Fruit fly (Drosophila melanogaster) whole organism, prepupa: ENCODE results near the gene bc10.
A peak's percentile ranks its signal among the peaks of the same experiment; 100 is the strongest.

Source experiments
- Blimp-1 ChIP-seq: fragments of 200-800 bp; sonication (Bioruptor generic); optimal IDR thresholded peaks from 3 replicates; lab custom pipeline; 2017; ENCODE audit warnings: missing biosample characterization, missing genetic modification characterization, mild to moderate bottlenecking, moderate library complexity, missing genetic modification reagents
- CG10631 ChIP-seq: fragments of 200-800 bp; sonication (Bioruptor generic); optimal IDR thresholded peaks from 2 replicates; lab custom pipeline; 2016; ENCODE audit warnings: missing biosample characterization, missing genetic modification characterization
- CG11762 ChIP-seq: fragments of 200-800 bp; sonication (Bioruptor generic); optimal IDR thresholded peaks from 3 replicates; lab custom pipeline; 2016; ENCODE audit warnings: missing biosample characterization, missing genetic modification characterization; ENCODE audit not compliant: insufficient read depth
- CG11902 ChIP-seq: fragments of 200-800 bp; sonication (Bioruptor generic); optimal IDR thresholded peaks from 3 replicates; lab custom pipeline; 2016; ENCODE audit warnings: missing biosample characterization, missing genetic modification characterization
- CG15336 ChIP-seq: fragments of 200-800 bp; sonication (Bioruptor generic); IDR thresholded peaks from 2 replicates; pipeline ENCODE4 v1.3.6; 2022; ENCODE audit warnings: missing biosample characterization, missing genetic modification characterization
- CG16779 ChIP-seq: fragments of 200-800 bp; sonication (Bioruptor generic); optimal IDR thresholded peaks from 3 replicates; lab custom pipeline; 2017; ENCODE audit warnings: missing biosample characterization, mild to moderate bottlenecking, missing genetic modification characterization
- CG3032 ChIP-seq: fragments of 200-800 bp; optimal IDR thresholded peaks from 2 replicates; lab custom pipeline; 2019; ENCODE audit warnings: missing biosample characterization, mild to moderate bottlenecking, missing genetic modification characterization, moderate library complexity
- CG32006 ChIP-seq: fragments of 200-800 bp; sonication (Bioruptor generic); optimal IDR thresholded peaks from 3 replicates; lab custom pipeline; 2017; ENCODE audit warnings: missing biosample characterization, mild to moderate bottlenecking, missing genetic modification characterization
- CG34406 ChIP-seq: fragments of 200-800 bp; sonication (Bioruptor generic); optimal IDR thresholded peaks from 3 replicates; lab custom pipeline; 2016; ENCODE audit warnings: missing biosample characterization, missing genetic modification characterization
- CG3919 ChIP-seq: fragments of 200-800 bp; sonication (Bioruptor generic); optimal IDR thresholded peaks from 3 replicates; lab custom pipeline; 2016; ENCODE audit warnings: missing biosample characterization, missing genetic modification characterization
- CG4318 ChIP-seq: fragments of 200-800 bp; sonication (Bioruptor generic); optimal IDR thresholded peaks from 3 replicates; lab custom pipeline; 2017; ENCODE audit warnings: missing biosample characterization, mild to moderate bottlenecking, missing genetic modification characterization
- CG6163 ChIP-seq: fragments of 200-800 bp; sonication (Bioruptor generic); IDR thresholded peaks from 3 replicates; pipeline ENCODE4 v1.3.6; 2022; ENCODE audit warnings: missing biosample characterization, missing genetic modification characterization
- CG6276 ChIP-seq: fragments of 200-800 bp; sonication (Bioruptor generic); optimal IDR thresholded peaks from 2 replicates; lab custom pipeline; 2017; ENCODE audit warnings: missing biosample characterization, mild to moderate bottlenecking, missing genetic modification characterization
- CG6792 ChIP-seq: fragments of 200-800 bp; sonication (Bioruptor generic); optimal IDR thresholded peaks from 3 replicates; lab custom pipeline; 2016; ENCODE audit warnings: missing biosample characterization, missing genetic modification characterization
- CG6854 ChIP-seq: fragments of 200-800 bp; sonication (Bioruptor generic); optimal IDR thresholded peaks from 2 replicates; lab custom pipeline; 2017; ENCODE audit warnings: missing biosample characterization, mild to moderate bottlenecking, missing genetic modification characterization
- CG7368 ChIP-seq: fragments of 200-800 bp; sonication (Bioruptor generic); optimal IDR thresholded peaks from 3 replicates; lab custom pipeline; 2016; ENCODE audit warnings: missing biosample characterization, missing genetic modification characterization
- CG8119 ChIP-seq: fragments of 200-800 bp; sonication (Bioruptor generic); IDR thresholded peaks from 3 replicates; pipeline ENCODE4 v1.3.6; 2022; ENCODE audit warnings: missing biosample characterization, missing genetic modification characterization
- CG8632 ChIP-seq: fragments of 200-800 bp; sonication (Bioruptor generic); optimal IDR thresholded peaks from 3 replicates; lab custom pipeline; 2016; ENCODE audit warnings: missing biosample characterization, missing genetic modification characterization
- CG9139 ChIP-seq: fragments of 200-800 bp; sonication (Bioruptor generic); optimal IDR thresholded peaks from 3 replicates; lab custom pipeline; 2017; ENCODE audit warnings: missing biosample characterization, mild to moderate bottlenecking, missing genetic modification characterization
- Eip75B ChIP-seq: fragments of 200-800 bp; sonication (Bioruptor generic); optimal IDR thresholded peaks from 3 replicates; lab custom pipeline; 2016; ENCODE audit warnings: missing biosample characterization, missing genetic modification characterization
- Eip78C ChIP-seq: fragments of 200-800 bp; sonication (Bioruptor generic); peaks from one replicate; lab custom pipeline; 2016; ENCODE audit warnings: missing biosample characterization, missing genetic modification characterization
- Ets96B ChIP-seq: fragments of 200-800 bp; optimal IDR thresholded peaks from 2 replicates; lab custom pipeline; 2019; ENCODE audit warnings: missing biosample characterization, mild to moderate bottlenecking, missing genetic modification characterization, moderate library complexity
- Hr39 ChIP-seq: fragments of 200-800 bp; sonication (Bioruptor generic); optimal IDR thresholded peaks from 2 replicates; lab custom pipeline; 2016; ENCODE audit warnings: missing biosample characterization, missing genetic modification characterization
- Hr4 ChIP-seq: fragments of 200-800 bp; sonication (Bioruptor generic); optimal IDR thresholded peaks from 3 replicates; lab custom pipeline; 2016; ENCODE audit warnings: missing biosample characterization, missing genetic modification characterization
- Met ChIP-seq: fragments of 200-800 bp; sonication (Bioruptor generic); optimal IDR thresholded peaks from 3 replicates; lab custom pipeline; 2016; ENCODE audit warnings: missing biosample characterization, missing genetic modification characterization
- OdsH ChIP-seq: fragments of 200-800 bp; sonication (Bioruptor generic); optimal IDR thresholded peaks from 3 replicates; lab custom pipeline; 2016; ENCODE audit warnings: missing biosample characterization, missing genetic modification characterization
- Sox102F ChIP-seq: fragments of 200-800 bp; sonication (Bioruptor generic); optimal IDR thresholded peaks from 2 replicates; lab custom pipeline; 2016; ENCODE audit warnings: missing biosample characterization, mild to moderate bottlenecking, missing genetic modification characterization
- Sox14 ChIP-seq: fragments of 200-800 bp; sonication (Bioruptor generic); optimal IDR thresholded peaks from 3 replicates; lab custom pipeline; 2016; ENCODE audit warnings: missing biosample characterization, missing genetic modification characterization
- Sox15 ChIP-seq: fragments of 200-800 bp; sonication (Bioruptor generic); optimal IDR thresholded peaks from 3 replicates; lab custom pipeline; 2016; ENCODE audit warnings: missing biosample characterization, missing genetic modification characterization
- achi ChIP-seq: fragments of 200-800 bp; sonication (Bioruptor generic); optimal IDR thresholded peaks from 3 replicates; lab custom pipeline; 2016; ENCODE audit warnings: missing biosample characterization, missing genetic modification characterization
- acj6 ChIP-seq: fragments of 200-800 bp; sonication (Bioruptor generic); optimal IDR thresholded peaks from 3 replicates; lab custom pipeline; 2016; ENCODE audit warnings: missing biosample characterization, missing genetic modification characterization
- cyc ChIP-seq: fragments of 200-800 bp; sonication (Bioruptor generic); optimal IDR thresholded peaks from 3 replicates; lab custom pipeline; 2016; ENCODE audit warnings: missing biosample characterization, missing genetic modification characterization
- dac ChIP-seq: fragments of 200-800 bp; sonication (Bioruptor generic); optimal IDR thresholded peaks from 2 replicates; lab custom pipeline; 2017; ENCODE audit warnings: missing biosample characterization, mild to moderate bottlenecking, missing genetic modification characterization
- dsx ChIP-seq: fragments of 200-800 bp; optimal IDR thresholded peaks from 3 replicates; lab custom pipeline; 2019; ENCODE audit warnings: missing biosample characterization, mild to moderate bottlenecking, missing genetic modification characterization, moderate library complexity; ENCODE audit not compliant: poor library complexity, severe bottlenecking
- esn ChIP-seq: fragments of 200-800 bp; sonication (Bioruptor generic); optimal IDR thresholded peaks from 2 replicates; lab custom pipeline; 2016; ENCODE audit warnings: missing biosample characterization, mild to moderate bottlenecking, missing genetic modification characterization, moderate library complexity
- fd59A ChIP-seq: fragments of 200-800 bp; sonication (Bioruptor generic); optimal IDR thresholded peaks from 2 replicates; lab custom pipeline; 2017; ENCODE audit warnings: missing biosample characterization, mild to moderate bottlenecking, missing genetic modification characterization, missing genetic modification reagents
- fd85E ChIP-seq: fragments of 200-800 bp; sonication (Bioruptor generic); optimal IDR thresholded peaks from 3 replicates; lab custom pipeline; 2016; ENCODE audit warnings: missing biosample characterization, missing genetic modification characterization
- fkh ChIP-seq: fragments of 200-800 bp; sonication (Bioruptor generic); optimal IDR thresholded peaks from 3 replicates; lab custom pipeline; 2017; ENCODE audit warnings: missing biosample characterization, mild to moderate bottlenecking, missing genetic modification characterization, moderate library complexity
- lz ChIP-seq: fragments of 200-800 bp; sonication (Bioruptor generic); optimal IDR thresholded peaks from 3 replicates; lab custom pipeline; 2016; ENCODE audit warnings: missing biosample characterization, missing genetic modification characterization
- net ChIP-seq: fragments of 200-800 bp; sonication (Bioruptor generic); optimal IDR thresholded peaks from 3 replicates; lab custom pipeline; 2016; ENCODE audit warnings: missing biosample characterization, missing genetic modification characterization
- pdm3 ChIP-seq: fragments of 200-800 bp; sonication (Bioruptor generic); optimal IDR thresholded peaks from 3 replicates; lab custom pipeline; 2016; ENCODE audit warnings: missing biosample characterization, missing genetic modification characterization
- salr ChIP-seq, 2 experiments: fragments of 200-800 bp; sonication (Bioruptor generic); optimal IDR thresholded peaks; 3 replicates each; lab custom pipeline; 2016 to 2018; ENCODE audit warnings: missing biosample characterization in 2 of 2, missing genetic modification characterization in 2 of 2, mild to moderate bottlenecking in 1 of 2
- spab ChIP-seq: fragments of 200-800 bp; sonication (Bioruptor generic); optimal IDR thresholded peaks from 2 replicates; lab custom pipeline; 2017; ENCODE audit warnings: missing biosample characterization, mild to moderate bottlenecking, missing genetic modification characterization, missing genetic modification reagents
- ss ChIP-seq, 2 experiments: fragments of 200-800 bp; sonication (Bioruptor generic); optimal IDR thresholded peaks; 2 replicates in 1 of 2; 3 replicates in 1 of 2; lab custom pipeline; 2017 to 2018; ENCODE audit warnings: mild to moderate bottlenecking in 2 of 2, missing biosample characterization in 2 of 2, missing genetic modification characterization in 2 of 2, moderate library complexity in 1 of 2
- svp ChIP-seq: fragments of 200-800 bp; sonication (Bioruptor generic); peaks from one replicate; lab custom pipeline; 2016; ENCODE audit warnings: missing biosample characterization, missing genetic modification characterization
- topi ChIP-seq: fragments of 200-800 bp; sonication (Bioruptor generic); optimal IDR thresholded peaks from 3 replicates; lab custom pipeline; 2016; ENCODE audit warnings: missing biosample characterization, missing genetic modification characterization
- vri ChIP-seq: fragments of 200-800 bp; sonication (Bioruptor generic); optimal IDR thresholded peaks from 3 replicates; lab custom pipeline; 2016; ENCODE audit warnings: missing biosample characterization, mild to moderate bottlenecking, missing genetic modification characterization

Gene bc10

DNA sequence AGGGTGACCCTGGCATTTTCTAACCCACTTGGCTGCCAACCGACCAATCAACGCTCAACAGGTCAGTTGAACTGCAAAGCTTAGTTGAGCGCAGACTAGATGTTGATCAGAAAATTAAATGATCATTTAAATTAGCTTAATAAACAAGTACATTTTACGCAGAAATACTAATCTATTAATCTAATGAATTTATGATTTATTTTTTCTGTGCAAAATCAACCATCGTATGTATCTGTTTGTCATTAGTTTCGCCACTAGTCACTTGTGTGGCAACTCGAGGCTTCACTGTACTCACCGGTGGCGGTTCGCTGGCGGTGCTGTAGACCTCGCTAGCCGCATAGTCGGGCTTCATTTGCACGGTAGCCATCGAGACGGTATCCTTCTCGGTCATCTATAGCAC, 11.5 kb downstream of the bc10 start (continued):
- no peak for TF ChIP-seq CG11902 (GFP tag; lab: Kevin White, UChicago)
- TF ChIP-seq Hr4 (GFP tag; lab: Kevin White, UChicago): no peak
- TF ChIP-seq net (GFP tag; lab: Kevin White, UChicago): no peak
- TF ChIP-seq fkh: no peak
- TF ChIP-seq Eip75B: no peak
- TF ChIP-seq, all 60 proteins: peak for 5

DNA sequence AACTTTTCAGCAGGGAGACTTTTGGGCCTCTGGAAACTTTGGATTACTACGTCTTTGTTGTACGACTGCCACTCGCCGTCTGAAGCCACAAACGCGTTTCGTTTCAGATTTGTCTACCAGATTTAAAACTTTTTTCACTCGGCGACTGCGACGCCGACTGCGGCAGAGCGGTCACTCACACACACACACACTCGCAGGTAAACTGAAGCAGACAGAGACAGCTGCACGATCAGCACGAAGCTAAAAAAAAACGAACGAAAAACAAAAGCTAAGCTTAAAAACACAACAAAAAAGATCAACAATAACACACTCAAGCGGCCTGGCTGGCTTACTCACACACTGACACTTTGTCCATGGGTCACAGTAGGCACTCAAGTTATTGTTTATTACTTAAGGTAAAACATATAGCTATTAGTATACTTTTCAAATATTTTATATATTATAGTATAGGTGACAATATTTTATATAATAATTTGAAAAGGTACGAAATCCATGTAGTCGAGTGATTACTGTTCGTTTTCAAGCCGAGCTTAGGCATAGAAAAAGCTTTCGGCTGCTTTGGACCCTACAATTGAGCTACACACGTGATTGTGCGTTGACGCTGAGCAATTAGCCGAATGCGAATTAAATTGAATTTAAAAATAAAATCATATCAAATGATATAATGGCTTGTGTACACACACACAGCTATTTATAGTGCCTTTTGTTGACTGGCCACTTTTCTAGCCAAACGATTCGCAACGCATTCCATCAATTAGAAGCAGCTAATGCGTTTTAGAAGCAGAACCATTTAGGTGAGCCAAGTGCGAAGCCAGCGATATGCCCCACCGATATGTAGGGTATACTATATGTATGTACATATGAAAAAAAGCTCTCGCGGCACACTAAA, 12.5 kb downstream of the bc10 start, which contains the start of gene Msr-110:
Gene Msr-110 (minus strand): TSS at position 99 of the 889 bp plus-strand sequence.
- TF ChIP-seq salr (GFP tag; optimal IDR thresholded peaks at IDR 0.05; lab: Kevin White, UChicago): peak; percentile 91 to 96
- TF ChIP-seq OdsH (GFP tag; lab: Kevin White, UChicago): peak; percentile 91
- peak; percentile 93 for TF ChIP-seq CG3919
- TF ChIP-seq esn (GFP tag; lab: Kevin White, UChicago): peak; percentile 86
- peak; percentile 81 for TF ChIP-seq Ets96B (tag; lab: Kevin White, UChicago)
- peak; percentile 92 for TF ChIP-seq dac (GFP tag; lab: Kevin White, UChicago)
- TF ChIP-seq Blimp-1 (GFP tag; lab: Kevin White, UChicago): no peak
- TF ChIP-seq fd85E (GFP tag; lab: Kevin White, UChicago): peak; percentile 77
- peak; percentile 78 for TF ChIP-seq Sox14 (GFP tag; lab: Kevin White, UChicago)
- TF ChIP-seq CG11762: peak; percentile 87
- TF ChIP-seq Sox15 (GFP tag; lab: Kevin White, UChicago): peak; percentile 87
- TF ChIP-seq CG6792 (GFP tag; lab: Kevin White, UChicago): peak; percentile 86
- TF ChIP-seq CG9139 (GFP tag; lab: Kevin White, UChicago): peak; percentile 99
- TF ChIP-seq CG15336 (GFP tag; lab: Robert Waterston, UW): peak; percentile 97
- peak; percentile 95 for TF ChIP-seq CG6854 (GFP tag; lab: Kevin White, UChicago)
- TF ChIP-seq CG34406 (GFP tag; lab: Kevin White, UChicago): peak; percentile 95
- TF ChIP-seq CG10631 (GFP tag; lab: Kevin White, UChicago): peak; percentile 92
- TF ChIP-seq Hr4 (GFP tag; lab: Kevin White, UChicago): peak; percentile 98
- TF ChIP-seq Eip78C (GFP tag; lab: Kevin White, UChicago): peak; percentile 97
- TF ChIP-seq CG16779: peak; percentile 97
- TF ChIP-seq fd59A (GFP tag; lab: Kevin White, UChicago): peak; percentile 86
- TF ChIP-seq CG32006 (GFP tag; lab: Kevin White, UChicago): peak; percentile 98
- peak; percentile 96 for TF ChIP-seq vri (GFP tag; lab: Kevin White, UChicago)
- peak; percentile 96 for TF ChIP-seq Sox102F (GFP tag; lab: Kevin White, UChicago)
- peak; percentile 85 for TF ChIP-seq CG3032 (tag; lab: Kevin White, UChicago)
- TF ChIP-seq acj6 (GFP tag; lab: Kevin White, UChicago): peak; percentile 89
- peak; percentile 86 for TF ChIP-seq CG7368 (GFP tag; lab: Kevin White, UChicago)
- TF ChIP-seq topi: peak; percentile 86
- peak; percentile 83 for TF ChIP-seq pdm3 (GFP tag; lab: Kevin White, UChicago)
- TF ChIP-seq CG6276 (GFP tag; lab: Kevin White, UChicago): peak; percentile 95
- peak; percentile 91 for TF ChIP-seq CG8632 (GFP tag; lab: Kevin White, UChicago)
- TF ChIP-seq CG8119 (GFP tag; lab: Robert Waterston, UW): peak; percentile 97
- peak; percentile 95 for TF ChIP-seq spab
- TF ChIP-seq svp: peak; percentile 90
- TF ChIP-seq CG11902 (GFP tag; lab: Kevin White, UChicago): peak; percentile 84
- peak; percentile 94 for TF ChIP-seq achi (GFP tag; lab: Kevin White, UChicago)
- peak; percentile 97 to 99 for TF ChIP-seq ss (GFP tag; optimal IDR thresholded peaks at IDR 0.05; lab: Kevin White, UChicago)
- TF ChIP-seq Hr39: peak; percentile 71
- peak; percentile 74 for TF ChIP-seq dsx
- TF ChIP-seq fkh: peak; percentile 26
- TF ChIP-seq lz (GFP tag; lab: Kevin White, UChicago): peak; percentile 72
- peak; percentile 69 for TF ChIP-seq cyc
- TF ChIP-seq Met (GFP tag; lab: Kevin White, UChicago): peak; percentile 79
- TF ChIP-seq net (GFP tag; lab: Kevin White, UChicago): peak; percentile 97
- TF ChIP-seq CG6163: peak; percentile 98
- TF ChIP-seq CG4318 (GFP tag; lab: Kevin White, UChicago): peak; percentile 97
- peak; percentile 86 for TF ChIP-seq Eip75B
